Worm (Caenorhabditis elegans): ENCODE data around the gene gcsh-1.
A peak's percentile ranks its signal among the peaks of the same experiment; 100 is the strongest.
"Not testable (repeated sequence)": the region's sequence is repeated elsewhere in the genome, so short reads cannot be mapped to it uniquely, and the experiment has no call there.

Gene gcsh-1

ce11 chrX:14528399-14528798 lies 13.5 kb upstream of the gcsh-1 start, which contains the start of gene nspc-19:
Gene nspc-19, plus strand, starts transcription at chrX:14528699.
- TF ChIP-seq ztf-11 (tag; optimal IDR thresholded peaks at IDR 0.05); php-3 (GFP tag; IDR thresholded peaks at IDR 0.05); nhr-11 (tag; optimal IDR thresholded peaks at IDR 0.05): not testable (repeated sequence)

- TF ChIP-seq spr-3 (GFP tag; optimal IDR thresholded peaks at IDR 0.05) (no peak), lin-15B (tag; optimal IDR thresholded peaks at IDR 0.05) (no peak), saeg-2 (GFP tag; IDR thresholded peaks at IDR 0.05) (no peak), zag-1 (tag; optimal IDR thresholded peaks at IDR 0.05) (no peak), fkh-10 (GFP tag; optimal IDR thresholded peaks at IDR 0.05) (no peak), zfp-3 (GFP tag; conservative IDR thresholded peaks at IDR 0.05) (no peak), mdt-29 (GFP tag; IDR thresholded peaks at IDR 0.05) (no peak), nhr-111 (GFP tag; optimal IDR thresholded peaks at IDR 0.05) (no peak), egl-43 (GFP tag; IDR thresholded peaks at IDR 0.05) (no peak), pha-4 (GFP tag; IDR thresholded peaks at IDR 0.05) (no peak), pha-4 (tag; optimal IDR thresholded peaks at IDR 0.05) (no peak), ceh-20 (GFP tag; IDR thresholded peaks at IDR 0.05) (no peak), F10B5.3 (tag; optimal IDR thresholded peaks at IDR 0.05) (no peak), dmd-6 (GFP tag; IDR thresholded peaks at IDR 0.05) (no peak), lin-29 (GFP tag; IDR thresholded peaks at IDR 0.05) (no peak)
These were observed 12.7 kb upstream of the gcsh-1 start, which contains the start of gene nspc-18 for ce11 chrX:14527559-14527958. Gene nspc-18, minus strand, starts transcription at chrX:14527659.

- peak; percentile 96 for TF ChIP-seq hlh-30 (tag; optimal IDR thresholded peaks at IDR 0.05; ENCODE audit: insufficient read depth)
- peak; percentile 35 for TF ChIP-seq nhr-111 (GFP tag; optimal IDR thresholded peaks at IDR 0.05)
- peak; percentile 99 for TF ChIP-seq duxl-1 (tag; optimal IDR thresholded peaks at IDR 0.05; ENCODE audit: poor library complexity)
- peak; percentile 100 for TF ChIP-seq hmg-1.1 (GFP tag; IDR thresholded peaks at IDR 0.05)
- TF ChIP-seq daf-19 (GFP tag; conservative IDR thresholded peaks at IDR 0.05) = peak; percentile 99
- peak; percentile 99 for TF ChIP-seq tra-1 (GFP tag; IDR thresholded peaks at IDR 0.05)
- TF ChIP-seq fkh-10 (GFP tag; optimal IDR thresholded peaks at IDR 0.05) = peak; percentile 98
- peak; percentile 98 for TF ChIP-seq dmd-6 (GFP tag; IDR thresholded peaks at IDR 0.05)
- peak; percentile 93 for TF ChIP-seq T20F7.1 (GFP tag; optimal IDR thresholded peaks at IDR 0.05)
- TF ChIP-seq set-16 (GFP tag; IDR thresholded peaks at IDR 0.05) = peak; percentile 45
- peak; percentile 100 for TF ChIP-seq nhr-42 (GFP tag; IDR thresholded peaks at IDR 0.05)
- peak; percentile 98 for TF ChIP-seq zag-1 (tag; optimal IDR thresholded peaks at IDR 0.05)
- TF ChIP-seq unc-39 (tag; optimal IDR thresholded peaks at IDR 0.05) = peak; percentile 8
- TF ChIP-seq ztf-7 (tag; optimal IDR thresholded peaks at IDR 0.05) = peak; percentile 96
- TF ChIP-seq tag-97 (GFP tag; IDR thresholded peaks at IDR 0.05) = 0 out of 2 replicates have a peak, but pooled peaks have one; percentile 49
- no peak for TF ChIP-seq unc-130 (GFP tag; optimal IDR thresholded peaks at IDR 0.05)
- TF ChIP-seq skn-1 (tag; optimal IDR thresholded peaks at IDR 0.05) = peak; percentile 68
- TF ChIP-seq mes-2 (tag; optimal IDR thresholded peaks at IDR 0.05; ENCODE audit: poor library complexity, severe bottlenecking) = peak; percentile 99
- no peak for TF ChIP-seq ama-1 (optimal IDR thresholded peaks at IDR 0.05)
- 0 out of 2 replicates have a peak, but pooled peaks have one; percentile 45 for TF ChIP-seq ceh-44 (GFP tag; IDR thresholded peaks at IDR 0.05)
- TF ChIP-seq dmd-8 (GFP tag; IDR thresholded peaks at IDR 0.05) = peak; percentile 79; the same call in 1 of the 2 replicates
- TF ChIP-seq rbr-2 (tag; optimal IDR thresholded peaks at IDR 0.05) = peak; percentile 99
- peak; percentile 97 for TF ChIP-seq nhr-25 (tag; optimal IDR thresholded peaks at IDR 0.05; ENCODE audit: borderline replicate concordance, insufficient read depth)
- peak; percentile 96 for TF ChIP-seq lin-39 (tag; optimal IDR thresholded peaks at IDR 0.05)
- no peak for TF ChIP-seq ceh-62 (tag; optimal IDR thresholded peaks at IDR 0.05)
- TF ChIP-seq mxl-3 (GFP tag; optimal IDR thresholded peaks at IDR 0.05) = peak; percentile 90
- peak; percentile 81 for TF ChIP-seq attf-4 (tag; optimal IDR thresholded peaks at IDR 0.05)
- TF ChIP-seq daf-12 (tag; optimal IDR thresholded peaks at IDR 0.05) = no peak
- TF ChIP-seq nhr-41 (GFP tag; IDR thresholded peaks at IDR 0.05) = peak; percentile 73; the same call in 1 of the 2 replicates
- peak; percentile 93 for TF ChIP-seq dmd-9 (GFP tag; IDR thresholded peaks at IDR 0.05)
- peak; percentile 94 for TF ChIP-seq lin-13 (GFP tag; optimal IDR thresholded peaks at IDR 0.05)
- TF ChIP-seq ceh-20 (GFP tag; IDR thresholded peaks at IDR 0.05) = peak; percentile 99
These were observed 10.7 kb upstream of the gcsh-1 start for ce11 chrX:14525325-14526305.

Measured in whole organism, L4 larva.